Worm (Caenorhabditis elegans): ENCODE results near the gene cbs-2.

Gene cbs-2

ce11 chrII:2195541-2195940, 27.8 kb downstream of the cbs-2 start (continued):
- TF ChIP-seq nhr-11 (tag; optimal IDR thresholded peaks at IDR 0.05): no peak
- no peak for TF ChIP-seq unc-39 (tag; optimal IDR thresholded peaks at IDR 0.05)
- no peak for TF ChIP-seq ZK546.5 (tag; optimal IDR thresholded peaks at IDR 0.05)
- TF ChIP-seq snpc-4 (tag; optimal IDR thresholded peaks at IDR 0.05): no peak
- no peak for TF ChIP-seq nhr-21 (tag; optimal IDR thresholded peaks at IDR 0.05)
- no peak for TF ChIP-seq nhr-12 (tag; optimal IDR thresholded peaks at IDR 0.05)
- TF ChIP-seq unc-62 (GFP tag; optimal IDR thresholded peaks at IDR 0.05): no peak
- no peak for TF ChIP-seq ceh-16 (tag; optimal IDR thresholded peaks at IDR 0.05)
- no peak for TF ChIP-seq mbf-1 (tag; optimal IDR thresholded peaks at IDR 0.05)
- TF ChIP-seq peb-1 (tag; optimal IDR thresholded peaks at IDR 0.05): no peak
- no peak for TF ChIP-seq elt-1 (tag; optimal IDR thresholded peaks at IDR 0.05)
- TF ChIP-seq nhr-129 (tag; optimal IDR thresholded peaks at IDR 0.05): peak; percentile 86
- no peak for TF ChIP-seq mab-5 (tag; optimal IDR thresholded peaks at IDR 0.05)
- TF ChIP-seq alr-1 (tag; optimal IDR thresholded peaks at IDR 0.05): no peak
- TF ChIP-seq dmd-4 (tag; optimal IDR thresholded peaks at IDR 0.05): no peak
- peak; percentile 10 for TF ChIP-seq nhr-6 (tag; optimal IDR thresholded peaks at IDR 0.05)

- TF ChIP-seq C34F6.9 (tag; optimal IDR thresholded peaks at IDR 0.05): no peak
- TF ChIP-seq nhr-21 (tag; optimal IDR thresholded peaks at IDR 0.05): no peak
- no peak for TF ChIP-seq crh-2 (tag; optimal IDR thresholded peaks at IDR 0.05)
- TF ChIP-seq sem-4 (tag; optimal IDR thresholded peaks at IDR 0.05): no peak
- TF ChIP-seq gmeb-1 (tag; optimal IDR thresholded peaks at IDR 0.05): no peak
- no peak for TF ChIP-seq dmd-4 (tag; optimal IDR thresholded peaks at IDR 0.05)
These were observed 31.1 kb downstream of the cbs-2 start for ce11 chrII:2192267-2192666.

- TF ChIP-seq crh-2 (tag; optimal IDR thresholded peaks at IDR 0.05) (no peak), nhr-237 (tag; optimal IDR thresholded peaks at IDR 0.05) (no peak), lsy-2 (tag; optimal IDR thresholded peaks at IDR 0.05) (peak in 1 of 2 experiments; percentile 3), gmeb-1 (tag; optimal IDR thresholded peaks at IDR 0.05) (no peak), sma-9 (GFP tag; optimal IDR thresholded peaks at IDR 0.05) (peak; percentile 2), sma-9 (tag; optimal IDR thresholded peaks at IDR 0.05) (no peak), ztf-4 (tag; optimal IDR thresholded peaks at IDR 0.05) (no peak), ama-1 (optimal IDR thresholded peaks at IDR 0.05) (no peak), mbf-1 (tag; optimal IDR thresholded peaks at IDR 0.05) (no peak), egl-27 (tag; optimal IDR thresholded peaks at IDR 0.05) (no peak)
These were observed 32.0 kb downstream of the cbs-2 start for ce11 chrII:2191383-2191782.

- TF ChIP-seq ztf-4 (tag; optimal IDR thresholded peaks at IDR 0.05): no peak
- no peak for TF ChIP-seq fos-1 (tag; optimal IDR thresholded peaks at IDR 0.05)
- no peak for TF ChIP-seq lin-39 (tag; optimal IDR thresholded peaks at IDR 0.05)
- TF ChIP-seq lsy-2 (tag; optimal IDR thresholded peaks at IDR 0.05): no peak
- TF ChIP-seq ceh-16 (tag; optimal IDR thresholded peaks at IDR 0.05): no peak
- TF ChIP-seq elt-1 (tag; optimal IDR thresholded peaks at IDR 0.05): no peak
- TF ChIP-seq nhr-21 (tag; optimal IDR thresholded peaks at IDR 0.05): no peak
- no peak for TF ChIP-seq Y55F3AM.14 (GFP tag; optimal IDR thresholded peaks at IDR 0.05)
- no peak for TF ChIP-seq alr-1 (tag; optimal IDR thresholded peaks at IDR 0.05)
- TF ChIP-seq snpc-4 (tag; optimal IDR thresholded peaks at IDR 0.05): no peak
- TF ChIP-seq skn-1 (tag; optimal IDR thresholded peaks at IDR 0.05): no peak
- TF ChIP-seq unc-39 (tag; optimal IDR thresholded peaks at IDR 0.05): no peak
These were observed 32.8 kb downstream of the cbs-2 start for ce11 chrII:2190522-2190921.

- TF ChIP-seq ztf-11 (tag; optimal IDR thresholded peaks at IDR 0.05) (no peak), alr-1 (tag; optimal IDR thresholded peaks at IDR 0.05) (no peak), peb-1 (tag; optimal IDR thresholded peaks at IDR 0.05) (no peak), aly-2 (tag; optimal IDR thresholded peaks at IDR 0.05) (no peak)
These were observed 34.0 kb downstream of the cbs-2 start, which contains the start of gene mtq-2 for ce11 chrII:2189357-2189756. Gene mtq-2, minus strand, starts transcription at chrII:2189457.

ce11 chrII:2186730-2187129, 36.6 kb downstream of the cbs-2 start:
- TF ChIP-seq aly-2 (tag; optimal IDR thresholded peaks at IDR 0.05): no peak
- TF ChIP-seq lsy-2 (tag; optimal IDR thresholded peaks at IDR 0.05): peak in 1 of 2 experiments; percentile 31

ce11 chrII:2186329-2186728, 37.0 kb downstream of the cbs-2 start, which contains the start of gene gba-2:
Gene gba-2, minus strand, starts transcription at chrII:2186434.
- TF ChIP-seq fos-1 (tag; optimal IDR thresholded peaks at IDR 0.05) (peak; percentile 66), nhr-23 (tag; optimal IDR thresholded peaks at IDR 0.05) (no peak), sma-9 (GFP tag; optimal IDR thresholded peaks at IDR 0.05) (peak; percentile 31), sma-9 (tag; optimal IDR thresholded peaks at IDR 0.05) (no peak), nhr-129 (tag; optimal IDR thresholded peaks at IDR 0.05) (no peak)

All from whole organism, L2 larva.